Worm (Caenorhabditis elegans) whole organism, L4/young adult: ENCODE results near the gene ivns-1.

ENCODE experiments used
- dao-5 ChIP-seq: sonication (generic microtip); optimal IDR thresholded peaks from 2 replicates; lab custom pipeline; 2016; ENCODE audit warnings: missing genotype, missing genetic modification characterization, moderate library complexity, missing compliant biosample characterization
- him-1 ChIP-seq: sonication (generic microtip); optimal IDR thresholded peaks from 2 replicates; lab custom pipeline; 2016; ENCODE audit warnings: missing genotype, missing genetic modification reagents, missing genetic modification characterization, missing compliant biosample characterization

- TF ChIP-seq him-1 (tag; lab: Kevin White, UChicago) (no peak), dao-5 (tag; lab: Kevin White, UChicago) (no peak)
These were observed 50.7 kb downstream of the ivns-1 start for ce11 chrX:12583497-12583896.
